Worm (Caenorhabditis elegans): ENCODE data around the gene mec-12.
A peak's percentile ranks its signal among the peaks of the same experiment; 100 is the strongest.

The mec-12 gene

ce11 chrIII:3103905-3104360, 35.1 kb downstream of the mec-12 start, which contains the start of gene Y53G8B.2:
Gene Y53G8B.2, minus strand, starts transcription at chrIII:3103955.
- TF ChIP-seq nhr-27 (tag; optimal IDR thresholded peaks at IDR 0.05) (no peak), hrde-1 (tag; optimal IDR thresholded peaks at IDR 0.05; ENCODE audit: borderline replicate concordance) (no peak), pbrm-1 (GFP tag; IDR thresholded peaks at IDR 0.05) (0 out of 2 replicates have a peak, but pooled peaks have one; percentile 34), T07F8.4 (tag; optimal IDR thresholded peaks at IDR 0.05) (no peak), ztf-3 (GFP tag; optimal IDR thresholded peaks at IDR 0.05) (no peak), tbp1 (GFP tag; optimal IDR thresholded peaks at IDR 0.05) (peak; percentile 62), ztf-6 (GFP tag; IDR thresholded peaks at IDR 0.05) (no peak), B0261.1 (tag; optimal IDR thresholded peaks at IDR 0.05) (peak; percentile 16), nhr-90 (tag; optimal IDR thresholded peaks at IDR 0.05) (no peak), rpc-1 (optimal IDR thresholded peaks at IDR 0.05) (no peak), rpc-1 (tag; optimal IDR thresholded peaks at IDR 0.05) (peak; percentile 54), F23B12.7 (tag; optimal IDR thresholded peaks at IDR 0.05; ENCODE audit: insufficient read depth) (no peak)

DNA sequence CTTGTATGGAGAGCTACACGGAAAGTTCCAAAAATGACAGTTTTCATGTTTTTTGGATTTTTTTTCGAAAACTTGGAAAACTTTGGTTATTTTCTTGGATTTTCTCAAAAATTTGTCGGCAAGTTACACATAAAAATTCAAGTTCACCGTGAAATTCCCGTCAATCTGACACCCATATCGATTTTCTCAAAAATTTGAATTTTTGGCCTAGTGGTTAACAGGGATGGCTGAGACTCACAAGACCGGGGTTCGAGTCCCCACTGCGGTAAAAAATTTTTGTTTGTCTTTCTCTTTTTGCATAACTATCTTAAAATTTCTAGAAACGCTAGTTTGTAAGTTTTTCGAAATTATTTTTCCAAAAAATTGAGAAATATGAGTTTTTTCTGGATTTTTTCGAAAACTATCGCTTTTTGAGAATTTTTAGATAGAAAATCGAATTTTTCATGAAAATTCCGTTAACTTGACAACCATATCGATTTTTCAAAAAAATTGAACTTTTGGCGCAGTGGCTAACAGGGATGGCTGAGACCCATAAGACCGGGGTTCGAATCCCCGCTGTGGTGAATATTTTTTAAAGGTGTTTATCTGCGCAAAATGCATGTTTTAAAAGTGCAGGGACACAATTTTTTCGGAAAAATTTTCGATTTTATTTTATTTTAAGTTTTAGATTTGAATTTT, 38.3 kb downstream of the mec-12 start:
- TF ChIP-seq F33H1.4 (GFP tag; IDR thresholded peaks at IDR 0.05) (0 out of 2 replicates have a peak, but pooled peaks have one; percentile 9), rpc-1 (optimal IDR thresholded peaks at IDR 0.05) (peak; percentile 30), rpc-1 (tag; optimal IDR thresholded peaks at IDR 0.05) (peak; percentile 51), lin-26 (GFP tag; IDR thresholded peaks at IDR 0.05) (no peak), B0261.1 (tag; optimal IDR thresholded peaks at IDR 0.05) (peak; percentile 44), hrde-1 (tag; optimal IDR thresholded peaks at IDR 0.05; ENCODE audit: borderline replicate concordance) (no peak), him-1 (tag; optimal IDR thresholded peaks at IDR 0.05) (peak; percentile 66), tbp1 (GFP tag; optimal IDR thresholded peaks at IDR 0.05) (peak; percentile 72)

DNA sequence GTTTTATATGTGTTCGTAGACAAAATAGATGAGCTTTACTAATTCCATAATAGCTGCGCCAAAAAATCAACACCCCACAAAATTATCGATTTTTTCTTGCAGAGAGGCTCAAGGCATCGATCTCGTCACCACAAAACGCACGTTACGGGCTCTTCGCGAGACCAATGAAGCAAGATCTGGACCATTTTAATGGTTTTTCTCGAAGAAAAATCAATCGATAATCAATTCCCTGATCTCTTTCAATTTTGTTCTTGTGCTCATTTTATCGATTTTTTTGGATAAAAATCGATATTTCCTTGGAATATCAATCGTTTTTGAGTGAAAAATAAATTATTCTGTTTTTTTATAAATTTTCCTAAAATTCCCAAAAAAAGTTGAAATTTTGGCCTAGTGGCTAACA, 38.9 kb downstream of the mec-12 start:
- TF ChIP-seq hsf-1 (GFP tag; IDR thresholded peaks at IDR 0.05) (no peak), somi-1 (GFP tag; optimal IDR thresholded peaks at IDR 0.05) (no peak), madf-8 (GFP tag; conservative IDR thresholded peaks at IDR 0.05) (no peak), sdz-38 (tag; optimal IDR thresholded peaks at IDR 0.05) (no peak), B0261.1 (tag; optimal IDR thresholded peaks at IDR 0.05) (no peak)

DNA sequence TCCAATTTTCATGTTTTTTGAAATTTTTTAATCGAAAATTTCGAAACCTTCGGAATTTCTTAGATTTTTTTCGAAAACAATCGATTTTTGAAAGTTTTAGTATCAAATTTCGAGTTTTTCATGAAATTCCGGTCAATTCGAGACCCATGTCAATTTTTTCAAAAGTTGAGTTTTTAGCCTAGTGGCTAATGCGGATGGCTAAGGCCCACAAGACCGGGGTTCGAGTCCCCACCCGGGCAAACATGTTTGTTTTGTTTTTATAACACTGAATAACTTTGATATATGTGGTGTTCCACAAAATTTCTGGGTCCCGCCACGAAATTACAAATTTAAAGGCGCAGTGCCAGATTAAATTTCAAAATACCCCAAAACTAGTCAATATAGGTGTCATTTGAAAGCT, 39.6 kb downstream of the mec-12 start:
- TF ChIP-seq D2030.7 (GFP tag; IDR thresholded peaks at IDR 0.05): 0 out of 2 replicates have a peak, but pooled peaks have one; percentile 17
- TF ChIP-seq pha-4 (tag; optimal IDR thresholded peaks at IDR 0.05): no peak
- peak; percentile 77 for TF ChIP-seq tbp1 (GFP tag; optimal IDR thresholded peaks at IDR 0.05)
- TF ChIP-seq snpc-1.3 (tag; optimal IDR thresholded peaks at IDR 0.05; ENCODE audit: insufficient read depth): no peak
- no peak for TF ChIP-seq ceh-27 (GFP tag; optimal IDR thresholded peaks at IDR 0.05)
- TF ChIP-seq die-1 (tag; optimal IDR thresholded peaks at IDR 0.05): no peak
- no peak for TF ChIP-seq aptf-3 (GFP tag; IDR thresholded peaks at IDR 0.05)
- peak; percentile 35 for TF ChIP-seq rpc-1 (optimal IDR thresholded peaks at IDR 0.05)
- TF ChIP-seq rpc-1 (tag; optimal IDR thresholded peaks at IDR 0.05): peak; percentile 68
- no peak for TF ChIP-seq F57C9.4 (tag; optimal IDR thresholded peaks at IDR 0.05)
- TF ChIP-seq rcor-1 (GFP tag; IDR thresholded peaks at IDR 0.05): no peak
- no peak for TF ChIP-seq chd-7 (tag; optimal IDR thresholded peaks at IDR 0.05)
- no peak for TF ChIP-seq ccch-3 (GFP tag; optimal IDR thresholded peaks at IDR 0.05)
- no peak for TF ChIP-seq ztf-6 (GFP tag; IDR thresholded peaks at IDR 0.05)
- no peak for TF ChIP-seq nhr-27 (tag; optimal IDR thresholded peaks at IDR 0.05)
- no peak for TF ChIP-seq Y56A3A.18 (GFP tag; IDR thresholded peaks at IDR 0.05)
- TF ChIP-seq bed-2 (GFP tag; IDR thresholded peaks at IDR 0.05): no peak
- peak; percentile 53 for TF ChIP-seq B0261.1 (tag; optimal IDR thresholded peaks at IDR 0.05)
- TF ChIP-seq tbx-9 (tag; optimal IDR thresholded peaks at IDR 0.05; ENCODE audit: borderline replicate concordance): no peak
- TF ChIP-seq xnd-1 (tag; optimal IDR thresholded peaks at IDR 0.05): no peak
- TF ChIP-seq zfh-2 (GFP tag; conservative IDR thresholded peaks at IDR 0.05): no peak

Data from whole organism, young adult.